Worm (Caenorhabditis elegans): ENCODE data around the gene R07E5.5.

The R07E5.5 gene

ce11 chrIII:4405986-4406385, 8.8 kb downstream of the R07E5.5 start, which contains the start of gene rnp-4:
Gene rnp-4 (plus strand): TSS chrIII:4406286.
- TF ChIP-seq akir-1 (GFP tag; optimal IDR thresholded peaks at IDR 0.05) (no peak), lin-26 (GFP tag; IDR thresholded peaks at IDR 0.05) (peak; percentile 39; the same call in 1 of the 2 replicates), hsf-1 (GFP tag; IDR thresholded peaks at IDR 0.05) (0 out of 2 replicates have a peak, but pooled peaks have one; percentile 29), Y53G8AR.9 (GFP tag; conservative IDR thresholded peaks at IDR 0.05) (0 out of 2 replicates have a peak, but pooled peaks have one; percentile 17)

DNA sequence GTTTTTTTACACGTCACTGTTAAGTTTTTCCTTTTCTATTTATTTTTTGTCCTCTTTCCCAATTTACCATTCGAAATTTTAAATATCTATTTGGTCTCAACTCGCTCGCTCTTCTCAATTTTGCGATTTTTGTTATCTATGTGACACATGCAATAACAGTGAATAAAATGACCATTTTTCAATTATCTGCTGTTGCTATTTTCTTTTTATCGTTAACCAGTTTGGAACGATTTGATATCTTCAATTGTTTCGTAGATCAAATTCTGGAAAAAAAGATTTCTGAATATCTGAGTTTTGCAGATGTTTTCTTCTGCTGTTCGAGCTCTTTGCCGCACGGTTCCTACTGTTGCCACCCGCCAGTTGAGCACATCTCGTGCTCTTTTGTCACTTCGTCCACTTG, 9.9 kb downstream of the R07E5.5 start, which contains the start of gene prdx-3:
TSS of gene prdx-3 (plus strand) at position 301 of the 400 bp plus-strand sequence.
- no peak for TF ChIP-seq K12H6.12 (tag; optimal IDR thresholded peaks at IDR 0.05)
- TF ChIP-seq nhr-179 (tag; optimal IDR thresholded peaks at IDR 0.05): no peak
- no peak for TF ChIP-seq bed-2 (GFP tag; IDR thresholded peaks at IDR 0.05)
- no peak for TF ChIP-seq lin-40 (tag; optimal IDR thresholded peaks at IDR 0.05)
- TF ChIP-seq T26A5.8 (tag; optimal IDR thresholded peaks at IDR 0.05): no peak
- TF ChIP-seq nfya-2 (GFP tag; IDR thresholded peaks at IDR 0.05): no peak
- no peak for TF ChIP-seq ceh-100 (GFP tag; IDR thresholded peaks at IDR 0.05)
- TF ChIP-seq ztf-22 (GFP tag; optimal IDR thresholded peaks at IDR 0.05): no peak
- no peak for TF ChIP-seq nhr-27 (tag; optimal IDR thresholded peaks at IDR 0.05)
- TF ChIP-seq C06A6.2 (GFP tag; conservative IDR thresholded peaks at IDR 0.05): no peak
- no peak for TF ChIP-seq F49E8.2 (tag; optimal IDR thresholded peaks at IDR 0.05; ENCODE audit: insufficient read depth)
- TF ChIP-seq nhr-120 (GFP tag; IDR thresholded peaks at IDR 0.05): no peak

DNA sequence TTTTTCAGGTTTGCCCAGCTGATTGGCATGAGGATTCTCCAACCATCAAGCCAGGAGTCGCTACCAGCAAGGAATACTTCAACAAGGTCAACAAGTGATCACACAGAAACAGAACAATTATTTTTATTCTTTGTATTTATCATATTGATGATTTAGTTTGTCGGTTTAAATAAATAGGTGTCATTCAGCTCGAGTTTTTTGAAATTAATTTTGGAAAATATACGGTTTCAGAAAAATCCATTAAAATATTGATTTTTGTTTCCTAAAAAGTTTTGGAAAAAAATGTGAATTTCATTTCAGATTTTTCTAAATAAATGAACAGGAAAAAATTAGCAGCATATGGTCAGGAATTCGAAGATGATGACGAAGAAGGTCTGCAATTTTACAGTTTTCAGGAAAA, 11.0 kb downstream of the R07E5.5 start, which contains the start of gene gpch-1:
TSS of gene gpch-1 (plus strand) at position 301 of the 400 bp plus-strand sequence.
- no peak for TF ChIP-seq die-1 (tag; optimal IDR thresholded peaks at IDR 0.05)
- no peak for TF ChIP-seq sptf-2 (GFP tag; optimal IDR thresholded peaks at IDR 0.05)
- no peak for TF ChIP-seq somi-1 (GFP tag; optimal IDR thresholded peaks at IDR 0.05)
- no peak for TF ChIP-seq hsf-1 (GFP tag; IDR thresholded peaks at IDR 0.05)
- TF ChIP-seq ztf-25 (GFP tag; IDR thresholded peaks at IDR 0.05): no peak
- no peak for TF ChIP-seq lin-26 (GFP tag; IDR thresholded peaks at IDR 0.05)
- TF ChIP-seq aptf-2 (GFP tag; conservative IDR thresholded peaks at IDR 0.05): no peak
- TF ChIP-seq tlf-1 (GFP tag; optimal IDR thresholded peaks at IDR 0.05): no peak
- TF ChIP-seq rpc-1 (optimal IDR thresholded peaks at IDR 0.05): no peak
- no peak for TF ChIP-seq rpc-1 (tag; optimal IDR thresholded peaks at IDR 0.05)

DNA sequence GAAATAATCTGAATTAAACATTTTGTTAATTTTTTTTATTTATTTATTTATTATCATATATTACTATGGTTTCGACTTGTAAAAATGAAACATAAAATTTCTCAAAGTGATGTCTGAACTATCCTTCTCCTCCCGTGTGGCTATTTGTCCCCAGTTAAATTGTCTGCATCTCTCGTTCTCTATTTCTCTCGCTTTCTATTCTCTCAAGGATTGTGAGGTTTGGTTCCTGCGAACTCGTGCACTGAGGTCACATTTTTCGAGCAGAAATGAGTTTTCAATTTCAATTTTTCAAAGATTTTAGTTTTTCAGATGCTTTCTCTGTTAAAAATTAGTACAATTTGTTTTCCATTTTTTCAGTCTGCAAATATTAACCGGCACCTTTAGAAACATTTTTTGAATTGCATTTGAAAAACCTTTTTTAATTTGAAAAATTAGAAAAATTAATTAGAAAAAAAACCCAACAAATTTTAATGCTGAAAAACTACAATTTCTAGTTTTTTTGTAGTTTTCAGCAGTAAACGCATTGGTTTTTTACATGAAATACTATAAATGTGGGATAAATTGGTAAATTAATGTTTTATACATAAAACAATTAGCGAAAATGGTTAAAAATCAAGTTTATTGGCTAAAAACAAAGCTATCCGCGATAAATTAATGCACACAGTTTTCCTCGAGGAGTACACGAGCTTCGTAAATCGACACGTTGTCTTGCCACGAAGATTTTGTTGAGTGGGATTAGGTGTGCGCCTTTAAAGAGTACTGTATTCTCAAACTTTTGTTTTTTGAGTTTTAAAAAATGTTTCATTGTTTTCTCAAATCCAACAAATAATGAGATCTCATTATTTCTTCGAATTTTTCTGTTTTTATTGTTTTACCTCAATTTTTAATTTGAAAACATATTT, 15.1 kb downstream of the R07E5.5 start:
- no peak for TF ChIP-seq egrh-3 (GFP tag; IDR thresholded peaks at IDR 0.05)
- no peak for TF ChIP-seq dox-1 (GFP tag; IDR thresholded peaks at IDR 0.05)
- peak; percentile 90 for TF ChIP-seq B0019.2 (GFP tag; conservative IDR thresholded peaks at IDR 0.05)
- TF ChIP-seq hlh-12 (tag; optimal IDR thresholded peaks at IDR 0.05): no peak
- TF ChIP-seq nhr-80 (tag; optimal IDR thresholded peaks at IDR 0.05): peak; percentile 33
- peak; percentile 45; the same call in 1 of the 2 replicates for TF ChIP-seq hmg-1.2 (GFP tag; IDR thresholded peaks at IDR 0.05)
- no peak for TF ChIP-seq F10E7.11 (tag; optimal IDR thresholded peaks at IDR 0.05)
- TF ChIP-seq egl-18 (GFP tag; IDR thresholded peaks at IDR 0.05): no peak
- peak; percentile 21 for TF ChIP-seq F23B12.7 (tag; optimal IDR thresholded peaks at IDR 0.05; ENCODE audit: insufficient read depth)
- peak; percentile 48; the same call in 1 of the 2 replicates for TF ChIP-seq madf-6 (GFP tag; IDR thresholded peaks at IDR 0.05)
- TF ChIP-seq xnd-1 (tag; optimal IDR thresholded peaks at IDR 0.05): peak; percentile 45
- TF ChIP-seq attf-5 (GFP tag; optimal IDR thresholded peaks at IDR 0.05): peak; percentile 38
- TF ChIP-seq snpc-3.4 (tag; optimal IDR thresholded peaks at IDR 0.05): peak; percentile 55
- peak; percentile 23 for TF ChIP-seq lin-54 (GFP tag; optimal IDR thresholded peaks at IDR 0.05)
- no peak for TF ChIP-seq snpc-4 (GFP tag; optimal IDR thresholded peaks at IDR 0.05)
- peak in 2 of 4 experiments; percentile 3 to 6 for TF ChIP-seq snpc-4 (tag; optimal IDR thresholded peaks at IDR 0.05)
- no peak for TF ChIP-seq cebp-1 (GFP tag; IDR thresholded peaks at IDR 0.05)
- TF ChIP-seq cebp-1 (tag; optimal IDR thresholded peaks at IDR 0.05): peak; percentile 45
- no peak for TF ChIP-seq F37B4.10 (GFP tag; IDR thresholded peaks at IDR 0.05)
